Fruit fly (Drosophila melanogaster): ENCODE data around the gene Or2a.

Gene Or2a

DNA sequence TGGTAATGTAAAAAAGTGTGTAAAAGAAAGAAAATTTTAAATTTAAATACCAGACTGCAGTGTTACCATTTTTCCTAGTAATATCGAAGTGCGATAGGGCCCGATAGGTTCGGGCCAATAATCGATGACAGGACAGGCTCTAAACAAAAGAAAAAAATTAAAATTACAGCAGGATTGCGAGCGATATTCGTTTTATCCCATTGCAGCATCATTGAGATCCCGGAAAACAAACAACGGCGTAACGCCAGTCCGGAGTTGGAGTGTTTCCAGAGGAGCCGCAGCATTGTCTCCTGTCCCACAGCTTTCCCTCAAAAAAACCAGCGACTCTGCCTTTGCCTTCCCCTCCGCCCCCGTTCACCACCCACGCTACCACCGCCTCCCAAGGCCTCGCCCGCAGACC, 20.9 kb upstream of the Or2a start, which contains the start of gene pcx (continued):
- TF ChIP-seq bbx (GFP tag; IDR thresholded peaks at IDR 0.05; ENCODE audit: partially characterized antibody) (peak; percentile 58), chif (GFP tag; optimal IDR thresholded peaks at IDR 0.05) (no peak), amos (GFP tag; IDR thresholded peaks at IDR 0.05; ENCODE audit: partially characterized antibody) (peak; percentile 59; the same call in 1 of the 2 replicates), vnd (GFP tag; IDR thresholded peaks at IDR 0.05; ENCODE audit: partially characterized antibody) (no peak), CG8359 (GFP tag; optimal IDR thresholded peaks at IDR 0.05; ENCODE audit: borderline replicate concordance) (no peak), CG7372 (GFP tag; IDR thresholded peaks at IDR 0.05) (no peak), Elba2 (GFP tag; optimal IDR thresholded peaks at IDR 0.05) (no peak), CG12104 (GFP tag; optimal IDR thresholded peaks at IDR 0.05) (no peak), Fer1 (GFP tag; optimal IDR thresholded peaks at IDR 0.05) (no peak), CG14860 (GFP tag; IDR thresholded peaks at IDR 0.05; ENCODE audit: partially characterized antibody) (peak; percentile 24; the same call in 1 of the 3 replicates), sc (optimal IDR thresholded peaks at IDR 0.05) (no peak), sc (GFP tag; optimal IDR thresholded peaks at IDR 0.05) (no peak), Ets97D (GFP tag; optimal IDR thresholded peaks at IDR 0.05) (peak; percentile 7), CG12659 (GFP tag; optimal IDR thresholded peaks at IDR 0.05) (no peak), CG16863 (GFP tag; optimal IDR thresholded peaks at IDR 0.05) (no peak), CG16813 (GFP tag; IDR thresholded peaks at IDR 0.05; ENCODE audit: partially characterized antibody) (peak; percentile 55), da (GFP tag; optimal IDR thresholded peaks at IDR 0.05) (no peak), CG8281 (tag; optimal IDR thresholded peaks at IDR 0.05) (no peak), crol (GFP tag; IDR thresholded peaks at IDR 0.05) (peak; percentile 89), NfI (GFP tag; optimal IDR thresholded peaks at IDR 0.05) (no peak), ham (GFP tag; IDR thresholded peaks at IDR 0.05) (no peak), Sry-δ (GFP tag; optimal IDR thresholded peaks at IDR 0.05) (peak; percentile 49), Bteb2 (GFP tag; optimal IDR thresholded peaks at IDR 0.05) (no peak)

DNA sequence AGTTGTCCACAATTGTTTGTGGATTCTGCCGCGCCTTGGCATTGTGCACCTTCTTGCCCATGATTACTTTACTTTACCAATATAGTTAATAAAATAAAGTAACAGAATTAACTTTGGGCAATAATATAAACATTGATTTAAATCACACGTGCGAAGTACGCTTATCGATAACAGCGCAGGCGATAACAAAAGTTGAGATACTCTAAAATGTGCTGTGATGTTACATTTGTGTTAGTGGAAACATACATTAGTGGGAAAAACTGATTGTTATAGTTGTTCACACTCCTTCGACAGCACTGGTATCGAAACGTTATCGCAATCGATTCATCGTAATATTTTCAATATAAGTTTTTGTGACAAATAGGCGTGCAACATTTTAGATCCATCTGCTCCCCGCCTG, 4.2 kb upstream of the Or2a start, which contains the start of gene kz:
Gene kz (minus strand): TSS at position 194 of the 400 bp plus-strand sequence.
- TF ChIP-seq zen (tag; optimal IDR thresholded peaks at IDR 0.05) (peak; percentile 2), row (GFP tag; IDR thresholded peaks at IDR 0.05) (peak; percentile 57; the same call in 1 of the 3 replicates), CG13287 (GFP tag; IDR thresholded peaks at IDR 0.05; ENCODE audit: partially characterized antibody) (peak; percentile 91), YL-1 (GFP tag; optimal IDR thresholded peaks at IDR 0.05) (peak; percentile 86), Ets97D (GFP tag; optimal IDR thresholded peaks at IDR 0.05) (peak; percentile 60), hb (GFP tag; IDR thresholded peaks at IDR 0.05; ENCODE audit: partially characterized antibody) (peak; percentile 99), CG9437 (GFP tag; optimal IDR thresholded peaks at IDR 0.05) (peak; percentile 51), CG7963 (GFP tag; IDR thresholded peaks at IDR 0.05; ENCODE audit: partially characterized antibody) (peak; percentile 98), CG2116 (GFP tag; optimal IDR thresholded peaks at IDR 0.05) (peak; percentile 81), CG7357 (GFP tag; IDR thresholded peaks at IDR 0.05) (peak; percentile 100), Scr (GFP tag; IDR thresholded peaks at IDR 0.05; ENCODE audit: partially characterized antibody) (peak; percentile 85), CG12659 (GFP tag; optimal IDR thresholded peaks at IDR 0.05) (peak; percentile 64), knrl (GFP tag; IDR thresholded peaks at IDR 0.05; ENCODE audit: partially characterized antibody) (peak; percentile 82), chif (GFP tag; optimal IDR thresholded peaks at IDR 0.05) (no peak), twi (tag; optimal IDR thresholded peaks at IDR 0.05) (no peak), CG30020 (tag; optimal IDR thresholded peaks at IDR 0.05) (peak; percentile 94), Sry-δ (GFP tag; optimal IDR thresholded peaks at IDR 0.05) (peak; percentile 79), Usf (GFP tag; optimal IDR thresholded peaks at IDR 0.05) (no peak), CG17802 (tag; optimal IDR thresholded peaks at IDR 0.05) (peak; percentile 91), gfzf (GFP tag; optimal IDR thresholded peaks at IDR 0.05) (peak; percentile 50), ttk (GFP tag; IDR thresholded peaks at IDR 0.05) (no peak), CG4617 (GFP tag; optimal IDR thresholded peaks at IDR 0.05; ENCODE audit: borderline replicate concordance) (peak; percentile 68), ro (GFP tag; IDR thresholded peaks at IDR 0.05) (no peak), CG34224 (GFP tag; IDR thresholded peaks at IDR 0.05; ENCODE audit: partially characterized antibody) (peak; percentile 94), ham (GFP tag; IDR thresholded peaks at IDR 0.05) (no peak), psq (GFP tag; optimal IDR thresholded peaks at IDR 0.05) (no peak), sob (GFP tag; IDR thresholded peaks at IDR 0.05) (peak; percentile 38; the same call in 1 of the 2 replicates), CG9609 (GFP tag; optimal IDR thresholded peaks at IDR 0.05) (no peak), Max (GFP tag; optimal IDR thresholded peaks at IDR 0.05) (peak; percentile 87), amos (GFP tag; IDR thresholded peaks at IDR 0.05; ENCODE audit: partially characterized antibody) (peak; percentile 91), HmgZ (tag; optimal IDR thresholded peaks at IDR 0.05) (peak; percentile 55)
